Worm (Caenorhabditis elegans): ENCODE measurements around the gene T04C10.3.
A peak's percentile ranks its signal among the peaks of the same experiment; 100 is the strongest.

Gene T04C10.3

DNA sequence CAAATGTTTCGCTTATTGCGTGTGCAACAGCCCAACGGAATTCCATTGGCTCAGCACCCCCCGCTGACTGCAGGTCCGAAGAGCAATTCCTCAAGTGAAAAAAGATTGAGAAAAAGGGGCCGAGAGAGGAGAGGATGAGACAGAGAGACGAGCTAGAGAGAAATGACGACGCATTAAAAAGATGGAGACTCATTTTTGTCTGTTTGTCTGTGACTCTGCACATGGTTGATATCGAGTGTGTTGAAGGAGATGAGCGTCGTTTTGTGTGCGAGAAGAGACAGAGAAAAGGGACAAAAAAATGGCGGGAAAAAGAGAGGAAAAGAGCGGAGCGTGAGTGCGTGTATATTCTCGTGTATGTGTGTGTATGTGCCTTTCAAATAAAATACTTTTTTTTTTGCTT lies 28.9 kb downstream of the T04C10.3 start (continued):
- peak; percentile 63 to 92 for TF ChIP-seq lsy-2 (tag; optimal IDR thresholded peaks at IDR 0.05)
- peak; percentile 57 for TF ChIP-seq ceh-8 (GFP tag; optimal IDR thresholded peaks at IDR 0.05)
- TF ChIP-seq nhr-77 (tag; optimal IDR thresholded peaks at IDR 0.05) = peak; percentile 94
- TF ChIP-seq mep-1 (tag; optimal IDR thresholded peaks at IDR 0.05) = peak; percentile 89
- peak; percentile 77 to 94 for TF ChIP-seq efl-1 (optimal IDR thresholded peaks at IDR 0.05)
- TF ChIP-seq efl-1 (GFP tag; optimal IDR thresholded peaks at IDR 0.05 in 1 of 2) = peak; percentile 67 to 96
- TF ChIP-seq lin-39 (tag; optimal IDR thresholded peaks at IDR 0.05) = peak; percentile 15
- peak; percentile 44 for TF ChIP-seq F16B12.6 (tag; optimal IDR thresholded peaks at IDR 0.05)
- no peak for TF ChIP-seq Y116A8C.19 (tag; optimal IDR thresholded peaks at IDR 0.05; ENCODE audit: borderline replicate concordance)
- peak; percentile 46 for TF ChIP-seq unc-130 (tag; optimal IDR thresholded peaks at IDR 0.05)
- no peak for TF ChIP-seq nhr-84 (tag; optimal IDR thresholded peaks at IDR 0.05)
- no peak for TF ChIP-seq tlp-1 (tag; optimal IDR thresholded peaks at IDR 0.05)

DNA sequence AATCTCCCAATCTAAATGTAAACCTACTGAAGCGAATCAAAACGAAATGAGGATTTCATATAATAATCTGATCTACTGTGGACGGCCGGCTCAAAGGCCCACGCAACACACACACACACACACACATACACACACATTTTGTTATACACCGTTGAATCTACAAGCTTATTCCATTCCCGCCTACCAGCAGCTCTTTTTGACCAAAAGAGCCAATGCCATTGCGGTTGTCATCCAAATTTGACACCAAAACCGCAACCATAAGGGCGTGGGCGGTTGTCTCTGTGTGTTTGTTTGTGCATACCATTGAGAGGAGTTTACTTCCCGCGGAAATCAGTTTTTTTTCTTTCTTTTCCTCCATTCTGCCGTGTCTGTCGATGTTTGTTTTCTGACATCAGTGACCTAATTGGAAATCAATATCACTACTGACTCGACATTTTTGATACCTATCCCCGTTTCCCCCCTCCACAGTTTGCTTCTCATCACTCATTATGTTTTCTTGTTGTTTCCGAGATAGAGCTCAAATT lies 30.7 kb downstream of the T04C10.3 start:
- TF ChIP-seq blmp-1 (tag; optimal IDR thresholded peaks at IDR 0.05) (no peak), ztf-4 (tag; optimal IDR thresholded peaks at IDR 0.05) (no peak), elt-2 (tag; optimal IDR thresholded peaks at IDR 0.05) (no peak), nhr-77 (tag; optimal IDR thresholded peaks at IDR 0.05) (no peak), ceh-88 (GFP tag; IDR thresholded peaks at IDR 0.05) (no peak), nhr-84 (tag; optimal IDR thresholded peaks at IDR 0.05) (no peak), isw-1 (GFP tag; IDR thresholded peaks at IDR 0.05) (no peak), elt-3 (tag; optimal IDR thresholded peaks at IDR 0.05) (no peak), ces-1 (GFP tag; optimal IDR thresholded peaks at IDR 0.05) (no peak), Y116A8C.19 (tag; optimal IDR thresholded peaks at IDR 0.05; ENCODE audit: borderline replicate concordance) (no peak), ztf-11 (tag; optimal IDR thresholded peaks at IDR 0.05) (no peak), nhr-76 (tag; optimal IDR thresholded peaks at IDR 0.05) (no peak)

DNA sequence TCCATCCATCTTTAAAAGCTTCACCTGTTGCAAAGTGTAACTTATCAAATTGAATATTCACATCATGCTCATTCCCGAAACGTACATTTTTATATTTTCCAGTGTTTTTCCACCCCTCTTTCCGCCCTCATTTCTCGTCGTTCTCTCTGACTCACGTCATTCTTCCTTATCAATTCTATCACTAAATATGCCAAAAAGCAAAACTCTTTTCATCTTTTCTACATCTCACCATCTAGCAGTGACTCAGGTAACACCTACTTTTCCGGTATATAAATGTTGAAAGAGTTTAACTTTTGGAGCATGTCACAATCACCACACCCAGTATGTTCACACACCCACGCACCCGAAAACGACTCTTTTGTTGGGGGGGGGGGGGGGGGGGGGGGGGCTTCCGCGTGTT lies 32.3 kb downstream of the T04C10.3 start:
- TF ChIP-seq dpl-1 (GFP tag; optimal IDR thresholded peaks at IDR 0.05) (no peak), fkh-8 (tag; optimal IDR thresholded peaks at IDR 0.05) (peak; percentile 21), zip-4 (GFP tag; optimal IDR thresholded peaks at IDR 0.05) (no peak)

DNA sequence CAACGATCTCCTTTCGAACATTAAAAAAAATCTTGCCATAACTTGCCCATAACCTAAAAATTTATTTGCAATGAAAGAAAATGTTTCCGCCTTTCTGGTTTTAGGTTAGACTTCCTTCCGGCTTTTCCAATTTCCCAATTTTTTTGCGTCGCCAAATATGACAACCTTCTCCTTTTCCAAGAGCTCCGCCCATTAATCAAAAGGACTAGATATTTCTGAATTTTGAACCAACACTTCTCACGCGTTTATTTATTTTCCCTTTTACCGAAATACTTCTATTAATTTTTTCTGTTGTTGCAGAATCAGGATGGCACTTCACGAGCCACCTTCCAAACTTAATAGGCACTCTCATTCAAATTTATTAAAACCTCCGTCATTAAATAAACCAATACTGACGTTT lies 33.5 kb downstream of the T04C10.3 start, which contains the start of gene egrh-1:
egrh-1 (plus strand) TSS at position 301 of the 400 bp plus-strand sequence.
- no peak for TF ChIP-seq nhr-19 (GFP tag; conservative IDR thresholded peaks at IDR 0.05)
- no peak for TF ChIP-seq jun-1 (tag; optimal IDR thresholded peaks at IDR 0.05)
- no peak for TF ChIP-seq nhr-84 (tag; optimal IDR thresholded peaks at IDR 0.05)
- no peak for TF ChIP-seq irx-1 (tag; optimal IDR thresholded peaks at IDR 0.05)
- TF ChIP-seq ceh-90 (tag; optimal IDR thresholded peaks at IDR 0.05) = no peak
- no peak for TF ChIP-seq skn-1 (tag; optimal IDR thresholded peaks at IDR 0.05)
- TF ChIP-seq pax-3 (tag; optimal IDR thresholded peaks at IDR 0.05) = no peak
- no peak for TF ChIP-seq tbx-2 (tag; optimal IDR thresholded peaks at IDR 0.05)
- no peak for TF ChIP-seq unc-62 (GFP tag; optimal IDR thresholded peaks at IDR 0.05)

DNA sequence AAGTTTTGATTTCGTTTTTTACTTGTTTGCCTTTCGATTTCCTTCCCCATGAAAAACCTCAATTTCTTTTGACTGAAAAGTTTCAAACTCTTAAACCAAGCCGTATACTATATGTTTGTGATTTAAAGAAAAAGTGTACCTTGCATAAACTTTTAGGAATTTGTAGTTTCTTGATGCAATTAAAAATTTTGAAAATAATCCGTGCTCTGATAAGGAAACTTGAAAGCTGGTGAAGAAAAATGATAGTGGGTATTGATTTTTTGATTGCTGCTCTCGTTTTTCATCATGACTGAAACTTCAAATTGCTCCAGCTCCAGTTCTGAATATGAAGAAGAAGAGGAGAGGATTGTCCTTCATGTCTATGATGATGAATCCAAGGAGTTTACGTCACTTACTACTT lies 36.9 kb downstream of the T04C10.3 start, which contains the start of gene acd-3:
acd-3 (plus strand) TSS at position 222 of the 400 bp plus-strand sequence.
- TF ChIP-seq nhr-85 (tag) (peak; percentile 31), lsy-2 (tag; optimal IDR thresholded peaks at IDR 0.05) (no peak)

DNA sequence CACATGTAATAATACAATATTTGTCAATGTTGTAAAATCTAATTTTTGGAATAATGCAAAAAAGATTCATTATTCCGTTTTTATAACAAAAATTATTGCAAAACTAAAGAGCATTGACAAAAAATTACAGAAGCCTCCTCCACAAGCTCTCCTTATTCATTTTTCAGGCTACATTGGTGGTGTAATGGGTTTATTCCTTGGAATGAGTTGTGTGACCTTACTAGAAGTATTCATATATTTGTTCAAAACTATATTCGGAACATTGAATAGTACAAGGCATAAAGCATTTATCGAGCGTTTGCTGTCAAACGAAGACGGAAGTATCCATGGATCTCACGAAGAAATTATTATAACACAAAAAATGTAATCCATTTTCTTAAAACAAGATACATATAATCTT lies 39.7 kb downstream of the T04C10.3 start:
- TF ChIP-seq mab-9 (GFP tag; IDR thresholded peaks at IDR 0.05) (no peak), efl-1 (optimal IDR thresholded peaks at IDR 0.05) (no peak), efl-1 (GFP tag; optimal IDR thresholded peaks at IDR 0.05 in 1 of 2) (peak in 1 of 2 experiments; percentile 91)
